Fruit fly (Drosophila melanogaster) S2 (cell line): ENCODE data around the gene Nf-YA.

Experiments used
- CG8478 ChIP-seq: fragments of >200 bp; optimal IDR thresholded peaks from 2 replicates; lab custom pipeline; 2018
- CTCF ChIP-seq, 2 experiments: fragments of >200 bp; optimal IDR thresholded peaks; 2 replicates each; lab custom pipeline; 2018

DNA sequence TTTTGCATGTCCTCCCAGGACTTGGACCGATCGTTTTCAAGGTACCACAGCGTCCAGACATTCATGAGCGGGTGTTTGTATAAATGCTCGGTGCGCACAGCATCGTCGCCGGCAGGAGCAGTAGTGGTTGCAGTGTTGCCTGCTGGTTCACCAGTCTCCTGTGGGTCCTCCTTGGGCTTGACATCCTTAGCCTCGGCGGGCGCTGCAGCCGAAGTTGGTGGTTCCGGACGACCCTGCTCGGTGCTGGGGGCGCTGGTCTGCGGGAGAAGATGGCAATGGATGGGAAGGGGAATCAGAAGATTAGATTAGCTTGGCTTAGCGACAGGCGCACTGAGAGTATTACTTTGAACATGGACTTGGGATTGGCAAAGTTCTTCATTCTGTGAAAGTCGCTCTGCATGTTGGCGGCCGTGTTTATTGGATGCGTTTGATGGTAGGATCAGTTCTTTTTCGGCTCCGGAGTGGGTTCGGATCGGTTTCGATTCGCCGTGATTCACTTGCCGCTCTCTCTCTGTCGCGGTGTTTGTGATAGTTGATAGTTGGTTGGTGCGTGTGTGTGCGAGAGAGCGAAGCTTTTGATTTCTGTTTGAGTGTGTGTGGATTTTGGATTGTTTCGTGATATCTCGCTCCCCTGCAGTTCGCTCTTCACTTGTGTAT, 41.2 kb downstream of the Nf-YA start:
- TF ChIP-seq CG8478 (lab: Kevin White, UChicago) = no peak
- no peak for TF ChIP-seq CTCF (optimal IDR thresholded peaks at IDR 0.05; lab: Kevin White, UChicago)
